Worm (Caenorhabditis elegans) whole organism, L2 larva: ENCODE data around the gene Y47D3B.12.
A peak's percentile ranks its signal among the peaks of the same experiment; 100 is the strongest.

Source experiments
- C34F6.9 ChIP-seq: fragments of 150-350 bp; optimal IDR thresholded peaks from 2 replicates; lab custom pipeline; 2014; ENCODE audit warnings: missing biosample characterization, missing genetic modification characterization
- ZK546.5 ChIP-seq: sonication (generic microtip); optimal IDR thresholded peaks from 2 replicates; lab custom pipeline; 2017; ENCODE audit warnings: missing biosample characterization, missing genetic modification characterization
- alr-1 ChIP-seq: fragments of 150-350 bp; optimal IDR thresholded peaks from 2 replicates; lab custom pipeline; 2014; ENCODE audit warnings: missing biosample characterization, missing genetic modification characterization
- aly-2 ChIP-seq: fragments of 150-350 bp; optimal IDR thresholded peaks from 2 replicates; lab custom pipeline; 2014; ENCODE audit warnings: missing biosample characterization, missing genetic modification characterization
- ama-1 ChIP-seq: fragments of 150-350 bp; optimal IDR thresholded peaks from 2 replicates; lab custom pipeline; 2018; ENCODE audit warnings: inconsistent platforms
- blmp-1 ChIP-seq: sonication (generic microtip); optimal IDR thresholded peaks from 2 replicates; lab custom pipeline; 2017; ENCODE audit warnings: missing genetic modification characterization, mild to moderate bottlenecking, missing compliant biosample characterization, antibody characterized with exemption, moderate library complexity; ENCODE audit not compliant: insufficient read depth
- crh-2 ChIP-seq: sonication (generic microtip); optimal IDR thresholded peaks from 2 replicates; lab custom pipeline; 2017; ENCODE audit warnings: missing biosample characterization, missing genetic modification characterization
- dmd-4 ChIP-seq: sonication (generic microtip); optimal IDR thresholded peaks from 2 replicates; lab custom pipeline; 2017; ENCODE audit warnings: missing biosample characterization, missing genetic modification characterization
- egl-27 ChIP-seq: sonication (generic microtip); optimal IDR thresholded peaks from 3 replicates; lab custom pipeline; 2017; ENCODE audit warnings: missing biosample characterization, missing genetic modification reagents, missing genetic modification characterization
- elt-3 ChIP-seq: sonication (generic microtip); optimal IDR thresholded peaks from 2 replicates; lab custom pipeline; 2017; ENCODE audit warnings: missing biosample characterization, missing genetic modification characterization
- fos-1 ChIP-seq: fragments of 150-350 bp; optimal IDR thresholded peaks from 2 replicates; lab custom pipeline; 2014; ENCODE audit warnings: missing biosample characterization, missing genetic modification characterization
- lin-11 ChIP-seq: fragments of 150-350 bp; sonication (generic microtip); optimal IDR thresholded peaks from 2 replicates; lab custom pipeline; 2014; ENCODE audit warnings: missing biosample characterization, missing genetic modification characterization, inconsistent platforms, mixed read lengths
- lin-39 ChIP-seq: fragments of 150-350 bp; optimal IDR thresholded peaks from 2 replicates; lab custom pipeline; 2014; ENCODE audit warnings: missing biosample characterization, missing genetic modification reagents, missing genetic modification characterization
- lsy-2 ChIP-seq, 2 experiments: fragments of 150-350 bp in 1 of 2; sonication (generic microtip) in 1 of 2; optimal IDR thresholded peaks; 2 replicates each; lab custom pipeline; 2014 to 2017; ENCODE audit warnings: missing biosample characterization in 2 of 2, missing genetic modification characterization in 2 of 2
- mbf-1 ChIP-seq: sonication (generic microtip); optimal IDR thresholded peaks from 2 replicates; lab custom pipeline; 2017; ENCODE audit warnings: missing biosample characterization, missing genetic modification characterization
- mdl-1 ChIP-seq, 2 experiments: fragments of 150-350 bp in 1 of 2; sonication (generic microtip) in 1 of 2; optimal IDR thresholded peaks; 2 replicates each; lab custom pipeline; 2017; ENCODE audit warnings: missing biosample characterization in 2 of 2, missing genetic modification characterization in 2 of 2
- nhr-11 ChIP-seq: fragments of 150-350 bp; optimal IDR thresholded peaks from 2 replicates; lab custom pipeline; 2014; ENCODE audit warnings: missing biosample characterization, missing genetic modification characterization
- nhr-12 ChIP-seq: fragments of 150-350 bp; optimal IDR thresholded peaks from 2 replicates; lab custom pipeline; 2014; ENCODE audit warnings: missing biosample characterization, missing genetic modification characterization
- nhr-6 ChIP-seq: fragments of 150-350 bp; optimal IDR thresholded peaks from 2 replicates; lab custom pipeline; 2014; ENCODE audit warnings: missing biosample characterization, missing genetic modification characterization
- nhr-77 ChIP-seq: fragments of 150-350 bp; optimal IDR thresholded peaks from 2 replicates; lab custom pipeline; 2014; ENCODE audit warnings: missing biosample characterization, missing genetic modification characterization
- peb-1 ChIP-seq: fragments of 150-350 bp; optimal IDR thresholded peaks from 2 replicates; lab custom pipeline; 2014; ENCODE audit warnings: missing biosample characterization, missing genetic modification characterization
- sem-4 ChIP-seq: fragments of 150-350 bp; optimal IDR thresholded peaks from 2 replicates; lab custom pipeline; 2014; ENCODE audit warnings: missing biosample characterization, missing genetic modification reagents, missing genetic modification characterization
- skn-1 ChIP-seq: sonication (generic microtip); optimal IDR thresholded peaks from 2 replicates; lab custom pipeline; 2017; ENCODE audit warnings: missing biosample characterization, missing genetic modification characterization
- sma-3 ChIP-seq: sonication (generic microtip); optimal IDR thresholded peaks from 2 replicates; lab custom pipeline; 2016; ENCODE audit warnings: missing genetic modification reagents, missing genetic modification characterization, missing compliant biosample characterization
- snpc-4 ChIP-seq: fragments of 150-350 bp; optimal IDR thresholded peaks from 2 replicates; lab custom pipeline; 2014; ENCODE audit warnings: missing biosample characterization, missing genetic modification characterization
- unc-62 ChIP-seq: fragments of 150-350 bp; optimal IDR thresholded peaks from 2 replicates; lab custom pipeline; 2014; ENCODE audit warnings: missing biosample characterization, missing genetic modification reagents, missing genetic modification characterization
- zag-1 ChIP-seq: fragments of 150-350 bp; optimal IDR thresholded peaks from 2 replicates; lab custom pipeline; 2014; ENCODE audit warnings: missing biosample characterization, missing genetic modification characterization
- ztf-1 ChIP-seq: fragments of 200-800 bp; sonication (Bioruptor generic); conservative IDR thresholded peaks from 2 replicates; pipeline ENCODE4 v1.3.6; 2022; ENCODE audit warnings: missing genetic modification characterization, missing compliant biosample characterization
- ztf-4 ChIP-seq: fragments of 150-350 bp; optimal IDR thresholded peaks from 2 replicates; lab custom pipeline; 2014; ENCODE audit warnings: missing biosample characterization, missing genetic modification characterization

Y47D3B.12 gene

ce11 chrIII:11419551-11419950 lies 16.7 kb downstream of the Y47D3B.12 start:
- TF ChIP-seq sem-4 (tag; lab: Kevin White, UChicago) = no peak

ce11 chrIII:11424815-11425214 lies 22.0 kb downstream of the Y47D3B.12 start:
- no peak for TF ChIP-seq blmp-1
- no peak for TF ChIP-seq zag-1 (tag; lab: Kevin White, UChicago)
- no peak for TF ChIP-seq fos-1 (tag; lab: Kevin White, UChicago)
- TF ChIP-seq sma-3 (GFP tag; lab: Kevin White, UChicago) = no peak
- no peak for TF ChIP-seq nhr-77 (tag; lab: Kevin White, UChicago)
- no peak for TF ChIP-seq mdl-1 (tag; optimal IDR thresholded peaks at IDR 0.05; lab: Kevin White, UChicago)
- no peak for TF ChIP-seq ama-1 (lab: Kevin White, UChicago)
- TF ChIP-seq alr-1 (tag; lab: Kevin White, UChicago) = no peak
- TF ChIP-seq ZK546.5 (tag; lab: Kevin White, UChicago) = no peak
- no peak for TF ChIP-seq snpc-4
- TF ChIP-seq nhr-11 (tag; lab: Kevin White, UChicago) = no peak
- no peak for TF ChIP-seq lin-39 (tag; lab: Kevin White, UChicago)
- TF ChIP-seq lsy-2 (tag; optimal IDR thresholded peaks at IDR 0.05; lab: Kevin White, UChicago) = no peak
- no peak for TF ChIP-seq dmd-4
- TF ChIP-seq unc-62 (GFP tag; lab: Kevin White, UChicago) = no peak
- no peak for TF ChIP-seq elt-3
- TF ChIP-seq lin-11 = no peak
- no peak for TF ChIP-seq nhr-12 (tag; lab: Kevin White, UChicago)
- no peak for TF ChIP-seq egl-27 (tag; lab: Kevin White, UChicago)

ce11 chrIII:11426906-11427305 lies 24.1 kb downstream of the Y47D3B.12 start, which contains the start of gene idpc-1:
Gene idpc-1, plus strand, starts transcription at chrIII:11427206.
- TF ChIP-seq skn-1 (tag; lab: Kevin White, UChicago) (no peak), nhr-12 (tag; lab: Kevin White, UChicago) (no peak), C34F6.9 (tag; lab: Kevin White, UChicago) (no peak), dmd-4 (no peak), peb-1 (tag; lab: Kevin White, UChicago) (no peak), aly-2 (tag; lab: Kevin White, UChicago) (no peak), lin-11 (no peak), lsy-2 (tag; optimal IDR thresholded peaks at IDR 0.05; lab: Kevin White, UChicago) (no peak), zag-1 (tag; lab: Kevin White, UChicago) (no peak), sma-3 (GFP tag; lab: Kevin White, UChicago) (no peak), nhr-6 (tag; lab: Kevin White, UChicago) (no peak)

ce11 chrIII:11427548-11428152 lies 24.8 kb downstream of the Y47D3B.12 start:
- no peak for TF ChIP-seq sem-4 (tag; lab: Kevin White, UChicago)
- TF ChIP-seq ama-1 (lab: Kevin White, UChicago) = no peak
- TF ChIP-seq crh-2 (tag; lab: Kevin White, UChicago) = no peak
- no peak for TF ChIP-seq ztf-4 (tag; lab: Kevin White, UChicago)
- TF ChIP-seq mbf-1 (tag; lab: Kevin White, UChicago) = no peak

- TF ChIP-seq fos-1 (tag; lab: Kevin White, UChicago) (peak; percentile 55), ztf-1 (no peak)
Observed at ce11 chrIII:11442556-11442955, 39.7 kb downstream of the Y47D3B.12 start, which contains the start of gene sbp-1. Gene sbp-1, minus strand, starts transcription at chrIII:11442566.

ce11 chrIII:11443408-11443994 lies 40.7 kb downstream of the Y47D3B.12 start:
- TF ChIP-seq mdl-1 (tag; optimal IDR thresholded peaks at IDR 0.05; lab: Kevin White, UChicago) = no peak
- peak; percentile 18 for TF ChIP-seq snpc-4
- TF ChIP-seq, all 48 proteins: peak for 1
